Worm (Caenorhabditis elegans) whole organism, mixed stage, embryonic: ENCODE data around the gene fbxa-6.

Experiments used
- elt-1 ChIP-seq: sonication (generic microtip); optimal IDR thresholded peaks from 2 replicates; lab custom pipeline; 2017; ENCODE audit warnings: missing genetic modification characterization, mild to moderate bottlenecking, missing compliant biosample characterization, antibody characterized with exemption, moderate library complexity, borderline replicate concordance; ENCODE audit not compliant: insufficient read depth
- elt-3 ChIP-seq: fragments of 150-350 bp; optimal IDR thresholded peaks from 2 replicates; lab custom pipeline; 2014; ENCODE audit warnings: missing biosample characterization, missing genetic modification characterization
- lin-13 ChIP-seq: fragments of 150-350 bp; optimal IDR thresholded peaks from 2 replicates; lab custom pipeline; 2014; ENCODE audit warnings: missing biosample characterization, missing genetic modification characterization
- nhr-237 ChIP-seq: fragments of 150-350 bp; optimal IDR thresholded peaks from 2 replicates; lab custom pipeline; 2014; ENCODE audit warnings: missing biosample characterization, missing genetic modification characterization
- nhr-76 ChIP-seq: sonication (generic microtip); optimal IDR thresholded peaks from 2 replicates; lab custom pipeline; 2017; ENCODE audit warnings: missing biosample characterization, missing genetic modification characterization
- snpc-4 ChIP-seq: fragments of 150-350 bp; optimal IDR thresholded peaks from 2 replicates; lab custom pipeline; 2014; ENCODE audit warnings: missing biosample characterization, missing genetic modification characterization

- no peak for TF ChIP-seq snpc-4 (tag; lab: Kevin White, UChicago)
- TF ChIP-seq nhr-237 (tag; lab: Kevin White, UChicago): no peak
- no peak for TF ChIP-seq elt-1 (tag; lab: Kevin White, UChicago)
- TF ChIP-seq lin-13 (tag; lab: Kevin White, UChicago): no peak
- no peak for TF ChIP-seq elt-3 (tag; lab: Kevin White, UChicago)
- no peak for TF ChIP-seq nhr-76 (tag; lab: Kevin White, UChicago)
These were observed 11.8 kb upstream of the fbxa-6 start, which contains the start of gene nhr-80 for ce11 chrIII:14671-15070.
